Worm (Caenorhabditis elegans) whole organism, L2 larva: ENCODE results near the gene F22E5.7.

Experiments
- ZK546.5 ChIP-seq: sonication (generic microtip); optimal IDR thresholded peaks from 2 replicates; lab custom pipeline; 2017; ENCODE audit warnings: missing biosample characterization, missing genetic modification characterization
- ceh-16 ChIP-seq: fragments of 150-350 bp; optimal IDR thresholded peaks from 2 replicates; lab custom pipeline; 2014; ENCODE audit warnings: missing biosample characterization, missing genetic modification characterization
- crh-2 ChIP-seq: sonication (generic microtip); optimal IDR thresholded peaks from 2 replicates; lab custom pipeline; 2017; ENCODE audit warnings: missing biosample characterization, missing genetic modification characterization
- lin-39 ChIP-seq: fragments of 150-350 bp; optimal IDR thresholded peaks from 2 replicates; lab custom pipeline; 2014; ENCODE audit warnings: missing biosample characterization, missing genetic modification reagents, missing genetic modification characterization
- nhr-23 ChIP-seq: fragments of 150-350 bp; optimal IDR thresholded peaks from 2 replicates; lab custom pipeline; 2014; ENCODE audit warnings: missing biosample characterization, missing genetic modification reagents, missing genetic modification characterization
- nhr-237 ChIP-seq: fragments of 150-350 bp; optimal IDR thresholded peaks from 2 replicates; lab custom pipeline; 2014; ENCODE audit warnings: missing biosample characterization, missing genetic modification characterization
- nhr-6 ChIP-seq: fragments of 150-350 bp; optimal IDR thresholded peaks from 2 replicates; lab custom pipeline; 2014; ENCODE audit warnings: missing biosample characterization, missing genetic modification characterization
- unc-39 ChIP-seq: fragments of 150-350 bp; optimal IDR thresholded peaks from 2 replicates; lab custom pipeline; 2014; ENCODE audit warnings: missing biosample characterization, missing genetic modification characterization
- unc-62 ChIP-seq: fragments of 150-350 bp; optimal IDR thresholded peaks from 2 replicates; lab custom pipeline; 2014; ENCODE audit warnings: missing biosample characterization, missing genetic modification reagents, missing genetic modification characterization
- zag-1 ChIP-seq: fragments of 150-350 bp; optimal IDR thresholded peaks from 2 replicates; lab custom pipeline; 2014; ENCODE audit warnings: missing biosample characterization, missing genetic modification characterization
- ztf-1 ChIP-seq: fragments of 200-800 bp; sonication (Bioruptor generic); conservative IDR thresholded peaks from 2 replicates; pipeline ENCODE4 v1.3.6; 2022; ENCODE audit warnings: missing genetic modification characterization, missing compliant biosample characterization
- ztf-11 ChIP-seq: sonication (generic microtip); optimal IDR thresholded peaks from 2 replicates; lab custom pipeline; 2017; ENCODE audit warnings: missing biosample characterization, missing genetic modification characterization

- TF ChIP-seq zag-1: no peak
- TF ChIP-seq ZK546.5 (tag; lab: Kevin White, UChicago): no peak
- TF ChIP-seq unc-39: no peak
- no peak for TF ChIP-seq nhr-6 (tag; lab: Kevin White, UChicago)
- TF ChIP-seq ztf-1 (GFP tag; lab: Robert Waterston, UW): no peak
- no peak for TF ChIP-seq nhr-237 (tag; lab: Kevin White, UChicago)
- TF ChIP-seq lin-39: no peak
- TF ChIP-seq unc-62 (GFP tag; lab: Kevin White, UChicago): no peak
- TF ChIP-seq crh-2: no peak
- no peak for TF ChIP-seq ztf-11 (tag; lab: Kevin White, UChicago)
- no peak for TF ChIP-seq ceh-16 (tag; lab: Kevin White, UChicago)
- no peak for TF ChIP-seq nhr-23
These were observed at the start of gene F22E5.7 for ce11 chrII:2641777-2642176.
